Worm (Caenorhabditis elegans): Measurements from ENCODE around the gene T11B7.1.

ce11 chrIV:8820041-8820440 lies 20.5 kb upstream of the T11B7.1 start, which contains the start of gene T28C6.3:
- TF ChIP-seq nhr-6 (tag; optimal IDR thresholded peaks at IDR 0.05) = no peak
- no peak for TF ChIP-seq elt-1 (tag; optimal IDR thresholded peaks at IDR 0.05)
- no peak for TF ChIP-seq mab-5 (tag; optimal IDR thresholded peaks at IDR 0.05)
- no peak for TF ChIP-seq mdl-1 (tag; optimal IDR thresholded peaks at IDR 0.05)
- TF ChIP-seq fos-1 (tag; optimal IDR thresholded peaks at IDR 0.05) = no peak
- no peak for TF ChIP-seq unc-55 (GFP tag; optimal IDR thresholded peaks at IDR 0.05)
- no peak for TF ChIP-seq ZK546.5 (tag; optimal IDR thresholded peaks at IDR 0.05)
- TF ChIP-seq egl-27 (tag; optimal IDR thresholded peaks at IDR 0.05) = no peak
- no peak for TF ChIP-seq lin-13 (GFP tag; optimal IDR thresholded peaks at IDR 0.05)
- no peak for TF ChIP-seq unc-62 (GFP tag; optimal IDR thresholded peaks at IDR 0.05)
- no peak for TF ChIP-seq nhr-11 (tag; optimal IDR thresholded peaks at IDR 0.05)
- TF ChIP-seq lin-11 (tag; optimal IDR thresholded peaks at IDR 0.05) = no peak
- no peak for TF ChIP-seq ztf-11 (tag; optimal IDR thresholded peaks at IDR 0.05)
